Worm (Caenorhabditis elegans) whole organism, late embryonic: Measurements from ENCODE around the gene srb-12.

Experiments
- C08G9.2 ChIP-seq: sonication (generic microtip); optimal IDR thresholded peaks from 2 replicates; lab custom pipeline; 2016; ENCODE audit warnings: mild to moderate bottlenecking, missing genetic modification characterization, moderate library complexity, missing compliant biosample characterization
- C38D4.7 ChIP-seq: fragments of 200-800 bp; sonication (Bioruptor generic); optimal IDR thresholded peaks from 2 replicates; lab custom pipeline; 2018; ENCODE audit warnings: mild to moderate bottlenecking, missing genetic modification characterization, moderate library complexity, missing compliant biosample characterization
- F13H6.1 ChIP-seq: sonication (generic microtip); optimal IDR thresholded peaks from 2 replicates; lab custom pipeline; 2016; ENCODE audit warnings: missing genetic modification characterization, missing compliant biosample characterization
- K02D7.2 ChIP-seq: sonication (generic microtip); optimal IDR thresholded peaks from 2 replicates; lab custom pipeline; 2017; ENCODE audit warnings: mild to moderate bottlenecking, missing genetic modification characterization, missing compliant biosample characterization
- K09A11.1 ChIP-seq: sonication (generic microtip); optimal IDR thresholded peaks from 2 replicates; lab custom pipeline; 2017; ENCODE audit warnings: antibody characterized with exemption, mild to moderate bottlenecking, missing genetic modification characterization, missing compliant biosample characterization; ENCODE audit not compliant: insufficient read depth
- ahr-1 ChIP-seq: sonication (generic microtip); optimal IDR thresholded peaks from 2 replicates; lab custom pipeline; 2016; ENCODE audit warnings: missing genetic modification characterization, missing compliant biosample characterization
- ama-1 ChIP-seq: fragments of 150-350 bp; optimal IDR thresholded peaks from 2 replicates; lab custom pipeline; 2014
- ceh-14 ChIP-seq: sonication (generic microtip); optimal IDR thresholded peaks from 2 replicates; lab custom pipeline; 2016; ENCODE audit warnings: missing genotype, missing genetic modification characterization, missing compliant biosample characterization
- ceh-18 ChIP-seq: sonication (generic microtip); optimal IDR thresholded peaks from 2 replicates; lab custom pipeline; 2016; ENCODE audit warnings: missing genetic modification characterization, missing compliant biosample characterization
- ceh-19 ChIP-seq: fragments of 200-800 bp; sonication (Bioruptor generic); optimal IDR thresholded peaks from 2 replicates; lab custom pipeline; 2018; ENCODE audit warnings: mild to moderate bottlenecking, missing genetic modification characterization, missing compliant biosample characterization
- ceh-2 ChIP-seq: sonication (generic microtip); optimal IDR thresholded peaks from 2 replicates; lab custom pipeline; 2016; ENCODE audit warnings: missing genotype, missing genetic modification characterization, missing compliant biosample characterization
- ceh-22 ChIP-seq: sonication (generic microtip); optimal IDR thresholded peaks from 2 replicates; lab custom pipeline; 2017; ENCODE audit warnings: missing biosample characterization, missing genetic modification characterization
- ceh-24 ChIP-seq: sonication (generic microtip); optimal IDR thresholded peaks from 2 replicates; lab custom pipeline; 2016; ENCODE audit warnings: mild to moderate bottlenecking, missing genetic modification characterization, missing compliant biosample characterization
- ceh-31 ChIP-seq: sonication (generic microtip); optimal IDR thresholded peaks from 2 replicates; lab custom pipeline; 2016; ENCODE audit warnings: missing genetic modification characterization, missing compliant biosample characterization
- ceh-34 ChIP-seq: sonication (generic microtip); optimal IDR thresholded peaks from 2 replicates; lab custom pipeline; 2016; ENCODE audit warnings: mild to moderate bottlenecking, missing genetic modification characterization, missing compliant biosample characterization
- ceh-48 ChIP-seq: sonication (generic microtip); optimal IDR thresholded peaks from 2 replicates; lab custom pipeline; 2016; ENCODE audit warnings: missing genetic modification characterization, inconsistent platforms, missing compliant biosample characterization
- dmd-4 ChIP-seq: sonication (generic microtip); optimal IDR thresholded peaks from 2 replicates; lab custom pipeline; 2016; ENCODE audit warnings: borderline replicate concordance, missing genetic modification characterization, missing compliant biosample characterization
- dve-1 ChIP-seq: sonication (generic microtip); optimal IDR thresholded peaks from 2 replicates; lab custom pipeline; 2017; ENCODE audit warnings: antibody characterized with exemption, mild to moderate bottlenecking, missing genetic modification characterization, missing compliant biosample characterization
- elt-2 ChIP-seq: sonication (generic microtip); optimal IDR thresholded peaks from 2 replicates; lab custom pipeline; 2016; ENCODE audit warnings: missing genetic modification reagents, missing genetic modification characterization, missing compliant biosample characterization
- elt-4 ChIP-seq: sonication (generic microtip); optimal IDR thresholded peaks from 2 replicates; lab custom pipeline; 2016; ENCODE audit warnings: missing genetic modification characterization, missing compliant biosample characterization
- fax-1 ChIP-seq: sonication (generic microtip); optimal IDR thresholded peaks from 2 replicates; lab custom pipeline; 2016; ENCODE audit warnings: missing genotype, missing genetic modification characterization, missing compliant biosample characterization
- fkh-10 ChIP-seq: fragments of 150-350 bp; optimal IDR thresholded peaks from 2 replicates; lab custom pipeline; 2014; ENCODE audit warnings: missing biosample characterization, missing genetic modification reagents, missing genetic modification characterization
- fkh-6 ChIP-seq: sonication (generic microtip); optimal IDR thresholded peaks from 2 replicates; lab custom pipeline; 2016; ENCODE audit warnings: missing genetic modification characterization, missing compliant biosample characterization
- hlh-13 ChIP-seq: fragments of 200-800 bp; sonication (Bioruptor generic); optimal IDR thresholded peaks from 2 replicates; lab custom pipeline; 2018; ENCODE audit warnings: mild to moderate bottlenecking, missing genetic modification characterization, missing compliant biosample characterization
- hlh-30 ChIP-seq: sonication (generic microtip); optimal IDR thresholded peaks from 2 replicates; lab custom pipeline; 2017; ENCODE audit warnings: antibody characterized with exemption, missing genetic modification characterization, missing compliant biosample characterization; ENCODE audit not compliant: insufficient read depth
- hlh-8 ChIP-seq: sonication (generic microtip); optimal IDR thresholded peaks from 2 replicates; lab custom pipeline; 2016; ENCODE audit warnings: missing genotype, missing genetic modification characterization, missing compliant biosample characterization
- nfya-1 ChIP-seq: sonication (generic microtip); optimal IDR thresholded peaks from 2 replicates; lab custom pipeline; 2017; ENCODE audit warnings: missing genetic modification characterization, mild to moderate bottlenecking, missing compliant biosample characterization, antibody characterized with exemption, moderate library complexity
- odd-2 ChIP-seq: sonication (generic microtip); optimal IDR thresholded peaks from 2 replicates; lab custom pipeline; 2017; ENCODE audit warnings: antibody characterized with exemption, mild to moderate bottlenecking, missing genetic modification characterization, missing compliant biosample characterization
- pat-9 ChIP-seq: fragments of 200-800 bp; sonication (Bioruptor generic); optimal IDR thresholded peaks from 2 replicates; lab custom pipeline; 2018; ENCODE audit warnings: mild to moderate bottlenecking, missing genetic modification characterization, moderate library complexity, missing compliant biosample characterization
- pax-1 ChIP-seq: fragments of 150-350 bp; optimal IDR thresholded peaks from 2 replicates; lab custom pipeline; 2014; ENCODE audit warnings: missing biosample characterization, missing genetic modification characterization
- pha-2 ChIP-seq: sonication (generic microtip); optimal IDR thresholded peaks from 2 replicates; lab custom pipeline; 2017; ENCODE audit warnings: mild to moderate bottlenecking, missing genetic modification characterization, missing compliant biosample characterization
- pha-4 ChIP-seq: fragments of 150-350 bp; optimal IDR thresholded peaks from 2 replicates; lab custom pipeline; 2018; ENCODE audit warnings: missing biosample characterization, missing genetic modification reagents, missing genetic modification characterization
- pqm-1 ChIP-seq: sonication (generic microtip); optimal IDR thresholded peaks from 2 replicates; lab custom pipeline; 2016; ENCODE audit warnings: missing genetic modification characterization, missing compliant biosample characterization
- ref-2 ChIP-seq: sonication (generic microtip); optimal IDR thresholded peaks from 2 replicates; lab custom pipeline; 2016; ENCODE audit warnings: missing genetic modification characterization, missing compliant biosample characterization
- sdc-2 ChIP-seq: sonication (generic microtip); optimal IDR thresholded peaks from 2 replicates; lab custom pipeline; 2016; ENCODE audit warnings: missing genotype, missing genetic modification characterization, missing compliant biosample characterization
- syd-9 ChIP-seq: sonication (generic microtip); optimal IDR thresholded peaks from 2 replicates; lab custom pipeline; 2016; ENCODE audit warnings: mild to moderate bottlenecking, missing genetic modification characterization, moderate library complexity, missing compliant biosample characterization
- tbx-7 ChIP-seq: sonication (generic microtip); optimal IDR thresholded peaks from 2 replicates; lab custom pipeline; 2016; ENCODE audit warnings: missing genotype, missing genetic modification characterization, missing compliant biosample characterization
- unc-3 ChIP-seq, 2 experiments: fragments of 200-800 bp in 1 of 2; sonication (Bioruptor generic) in 1 of 2; sonication (generic microtip) in 1 of 2; conservative IDR thresholded peaks in 1 of 2; optimal IDR thresholded peaks in 1 of 2; 2 replicates each; pipeline versions ENCODE4 v1.3.6 to Lab custom; 2016 to 2022; ENCODE audit warnings: missing compliant biosample characterization in 2 of 2, missing genetic modification characterization in 2 of 2, missing genetic modification reagents in 1 of 2
- unc-55 ChIP-seq: sonication (generic microtip); optimal IDR thresholded peaks from 2 replicates; lab custom pipeline; 2017; ENCODE audit warnings: missing biosample characterization, missing genetic modification reagents, missing genetic modification characterization
- unc-86 ChIP-seq: sonication (generic microtip); optimal IDR thresholded peaks from 2 replicates; lab custom pipeline; 2016; ENCODE audit warnings: missing genetic modification characterization, missing compliant biosample characterization
- zip-5 ChIP-seq: sonication (generic microtip); optimal IDR thresholded peaks from 2 replicates; lab custom pipeline; 2016; ENCODE audit warnings: missing genetic modification characterization, missing compliant biosample characterization
- ztf-16 ChIP-seq: sonication (generic microtip); optimal IDR thresholded peaks from 2 replicates; lab custom pipeline; 2017; ENCODE audit warnings: missing genetic modification characterization, missing compliant biosample characterization

srb-12 gene

ce11 chrII:5157525-5157924, 3.1 kb upstream of the srb-12 start, which contains the start of gene srb-13:
Gene srb-13, minus strand, starts transcription at chrII:5157625.
- TF ChIP-seq K09A11.1 (no peak), hlh-13 (GFP tag; lab: Kevin White, UChicago) (no peak), C38D4.7 (no peak), fkh-6 (tag; lab: Kevin White, UChicago) (no peak), unc-86 (no peak), hlh-8 (no peak), F13H6.1 (tag; lab: Kevin White, UChicago) (no peak), unc-3 (GFP tag; conservative IDR thresholded peaks at IDR 0.05; lab: Robert Waterston, UW) (no peak), unc-3 (tag; optimal IDR thresholded peaks at IDR 0.05; lab: Kevin White, UChicago) (no peak), ceh-31 (tag; lab: Kevin White, UChicago) (no peak), zip-5 (tag; lab: Kevin White, UChicago) (no peak), ama-1 (no peak), syd-9 (tag; lab: Kevin White, UChicago) (no peak), unc-55 (GFP tag; lab: Kevin White, UChicago) (no peak)

- TF ChIP-seq pqm-1 (tag; lab: Kevin White, UChicago) (no peak), hlh-8 (no peak), fax-1 (tag; lab: Kevin White, UChicago) (no peak), ceh-22 (tag; lab: Kevin White, UChicago) (no peak), ceh-18 (tag; lab: Kevin White, UChicago) (no peak), fkh-10 (GFP tag; lab: Kevin White, UChicago) (no peak)
- TF ChIP-seq, all 69 proteins: peak for 0
Observed at ce11 chrII:5156983-5157382, 2.5 kb upstream of the srb-12 start, which contains the start of gene msp-45. Gene msp-45, minus strand, starts transcription at chrII:5157083.

ce11 chrII:5150829-5151228, 3.6 kb downstream of the srb-12 start, which contains the start of gene srb-16:
Gene srb-16, minus strand, starts transcription at chrII:5150929.
- TF ChIP-seq fkh-6 (tag; lab: Kevin White, UChicago), result no peak
- no peak for TF ChIP-seq nfya-1 (tag; lab: Kevin White, UChicago)
- no peak for TF ChIP-seq zip-5 (tag; lab: Kevin White, UChicago)
- TF ChIP-seq odd-2 (tag; lab: Kevin White, UChicago), result no peak
- TF ChIP-seq sdc-2 (tag; lab: Kevin White, UChicago), result no peak
- TF ChIP-seq ceh-19 (GFP tag; lab: Kevin White, UChicago), result no peak
- no peak for TF ChIP-seq elt-2 (tag; lab: Kevin White, UChicago)
- TF ChIP-seq K02D7.2 (tag; lab: Kevin White, UChicago), result no peak
- TF ChIP-seq pha-4, result no peak
- TF ChIP-seq dve-1 (tag; lab: Kevin White, UChicago), result no peak
- TF ChIP-seq tbx-7 (tag; lab: Kevin White, UChicago), result no peak
- TF ChIP-seq hlh-30, result no peak
- TF ChIP-seq hlh-13 (GFP tag; lab: Kevin White, UChicago), result no peak
- TF ChIP-seq ceh-34 (tag; lab: Kevin White, UChicago), result no peak
- no peak for TF ChIP-seq ceh-31 (tag; lab: Kevin White, UChicago)
- TF ChIP-seq ama-1, result no peak

- TF ChIP-seq ceh-14 (tag; lab: Kevin White, UChicago), result no peak
- no peak for TF ChIP-seq unc-55 (GFP tag; lab: Kevin White, UChicago)
- no peak for TF ChIP-seq ceh-2 (tag; lab: Kevin White, UChicago)
- TF ChIP-seq pha-4, result no peak
- no peak for TF ChIP-seq ahr-1
- TF ChIP-seq ceh-31 (tag; lab: Kevin White, UChicago), result no peak
- no peak for TF ChIP-seq elt-2 (tag; lab: Kevin White, UChicago)
Observed at ce11 chrII:5148349-5148748, 6.1 kb downstream of the srb-12 start, which contains the start of gene F58A6.5. Gene F58A6.5, minus strand, starts transcription at chrII:5148449.

- no peak for TF ChIP-seq fax-1 (tag; lab: Kevin White, UChicago)
- no peak for TF ChIP-seq C08G9.2 (tag; lab: Kevin White, UChicago)
- TF ChIP-seq ztf-16 (tag; lab: Kevin White, UChicago), result no peak
- TF ChIP-seq dmd-4, result no peak
- no peak for TF ChIP-seq pha-2
- no peak for TF ChIP-seq ref-2 (tag; lab: Kevin White, UChicago)
- TF ChIP-seq F13H6.1 (tag; lab: Kevin White, UChicago), result no peak
- no peak for TF ChIP-seq ceh-48
- no peak for TF ChIP-seq pax-1 (tag; lab: Kevin White, UChicago)
- TF ChIP-seq ceh-31 (tag; lab: Kevin White, UChicago), result no peak
- TF ChIP-seq ceh-24, result no peak
- TF ChIP-seq ceh-2 (tag; lab: Kevin White, UChicago), result no peak
- no peak for TF ChIP-seq syd-9 (tag; lab: Kevin White, UChicago)
- no peak for TF ChIP-seq pqm-1 (tag; lab: Kevin White, UChicago)
- TF ChIP-seq elt-4 (tag; lab: Kevin White, UChicago), result no peak
- no peak for TF ChIP-seq fkh-6 (tag; lab: Kevin White, UChicago)
- no peak for TF ChIP-seq nfya-1 (tag; lab: Kevin White, UChicago)
- no peak for TF ChIP-seq pat-9 (tag; lab: Kevin White, UChicago)
- no peak for TF ChIP-seq fkh-10 (GFP tag; lab: Kevin White, UChicago)
Observed at ce11 chrII:5142619-5143018, 11.8 kb downstream of the srb-12 start, which contains the start of gene F58A6.1. Gene F58A6.1, plus strand, starts transcription at chrII:5142919.
